Fruit fly (Drosophila melanogaster): ENCODE results near the gene CG5849.

DNA sequence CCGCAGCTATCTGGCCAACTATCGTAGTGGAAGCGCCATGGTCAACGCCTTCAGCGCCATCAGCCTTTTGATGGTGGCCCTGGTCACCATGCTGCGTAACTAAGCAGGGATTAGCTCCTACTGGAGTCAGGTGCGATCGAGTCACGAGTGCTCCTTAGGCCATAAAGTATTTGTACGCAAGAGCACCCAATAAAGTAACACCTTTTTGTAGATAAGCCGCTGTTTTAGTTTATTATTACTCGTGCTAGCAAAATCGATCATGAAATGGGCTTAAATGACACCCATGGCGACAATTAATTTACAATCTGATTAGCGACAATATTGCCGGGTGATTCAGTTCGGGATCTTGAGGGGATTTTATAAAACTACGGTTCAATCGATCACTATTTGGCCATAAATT is 17.6 kb downstream of the CG5849 start:
- no peak for TF ChIP-seq CG12768 (GFP tag; optimal IDR thresholded peaks at IDR 0.05)
- no peak for TF ChIP-seq bab1 (GFP tag; optimal IDR thresholded peaks at IDR 0.05)

Measured in whole organism, adult.